Fruit fly (Drosophila melanogaster) whole organism, embryonic: ENCODE measurements around the gene CG12112.

ENCODE experiments used
- Adf1 ChIP-seq: fragments of 200-800 bp; sonication (Bioruptor generic); IDR thresholded peaks from 2 replicates; pipeline ENCODE4 v1.3.6; 2022; ENCODE audit warnings: missing biosample characterization, missing genetic modification characterization
- Atf3 ChIP-seq: fragments of 200-800 bp; sonication (Bioruptor generic); optimal IDR thresholded peaks from 3 replicates; lab custom pipeline; 2016; ENCODE audit warnings: missing biosample characterization, missing genetic modification characterization
- B-H1 ChIP-seq: fragments of 200-800 bp; sonication (Bioruptor generic); IDR thresholded peaks from 3 replicates; pipeline ENCODE4 v1.3.6; 2022; ENCODE audit warnings: missing biosample characterization, missing genetic modification characterization
- CG11247 ChIP-seq: fragments of 200-800 bp; sonication (Bioruptor generic); IDR thresholded peaks from 2 replicates; pipeline ENCODE4 v1.3.6; 2022; ENCODE audit warnings: missing biosample characterization, missing genetic modification characterization
- CG12155 ChIP-seq: fragments of 200-800 bp; sonication (Bioruptor generic); optimal IDR thresholded peaks from 3 replicates; lab custom pipeline; 2016; ENCODE audit warnings: missing biosample characterization, missing genetic modification characterization
- CG12236 ChIP-seq: fragments of 200-800 bp; sonication (Bioruptor generic); optimal IDR thresholded peaks from 2 replicates; lab custom pipeline; 2016; ENCODE audit warnings: missing biosample characterization, missing genetic modification characterization
- CG15479 ChIP-seq: fragments of 200-800 bp; sonication (Bioruptor generic); optimal IDR thresholded peaks from 3 replicates; lab custom pipeline; 2019; ENCODE audit warnings: missing biosample characterization, mild to moderate bottlenecking, missing genetic modification characterization, moderate library complexity
- CG2116 ChIP-seq: fragments of 200-800 bp; sonication (Bioruptor generic); optimal IDR thresholded peaks from 3 replicates; lab custom pipeline; 2018; ENCODE audit warnings: missing biosample characterization, mild to moderate bottlenecking, missing genetic modification characterization
- CG31388 ChIP-seq: fragments of 200-800 bp; sonication (Bioruptor generic); optimal IDR thresholded peaks from 2 replicates; lab custom pipeline; 2016; ENCODE audit warnings: missing biosample characterization, missing genetic modification characterization
- CG4730 ChIP-seq: fragments of 200-800 bp; sonication (Bioruptor generic); IDR thresholded peaks from 2 replicates; pipeline ENCODE4 v1.3.6; 2022; ENCODE audit warnings: missing biosample characterization, missing genetic modification characterization
- CG7357 ChIP-seq: fragments of 200-800 bp; sonication (Bioruptor generic); IDR thresholded peaks from 3 replicates; pipeline ENCODE4 v1.3.6; 2022; ENCODE audit warnings: missing biosample characterization, missing genetic modification characterization
- CG7928 ChIP-seq: fragments of 200-800 bp; sonication (Bioruptor generic); optimal IDR thresholded peaks from 2 replicates; lab custom pipeline; 2017; ENCODE audit warnings: missing biosample characterization, mild to moderate bottlenecking, missing genetic modification characterization
- CG7963 ChIP-seq: fragments of 200-800 bp; sonication (Bioruptor generic); IDR thresholded peaks from 3 replicates; pipeline ENCODE4 v1.3.6; 2022; ENCODE audit warnings: missing biosample characterization, missing genetic modification characterization; ENCODE audit not compliant: partially characterized antibody
- CG9817 ChIP-seq: fragments of 200-800 bp; sonication (Bioruptor generic); optimal IDR thresholded peaks from 2 replicates; lab custom pipeline; 2018; ENCODE audit warnings: missing biosample characterization, mild to moderate bottlenecking, missing genetic modification characterization, moderate library complexity
- CHES-1-like ChIP-seq: fragments of 200-800 bp; sonication (Bioruptor generic); optimal IDR thresholded peaks from 2 replicates; lab custom pipeline; 2016; ENCODE audit warnings: missing biosample characterization, missing genetic modification characterization
- D ChIP-seq, 2 experiments: fragments of 200-800 bp in 1 of 2; fragments of >200 bp in 1 of 2; sonication (Bioruptor generic) in 1 of 2; optimal IDR thresholded peaks; 2 replicates in 1 of 2; 3 replicates in 1 of 2; lab custom pipeline; 2017; ENCODE audit warnings: mild to moderate bottlenecking in 1 of 2, missing biosample characterization in 1 of 2, missing genetic modification characterization in 1 of 2, missing genetic modification reagents in 1 of 2
- Eip74EF ChIP-seq, 2 experiments: fragments of 200-800 bp in 1 of 2; fragments of >200 bp in 1 of 2; sonication (Bioruptor generic) in 1 of 2; optimal IDR thresholded peaks; 2 replicates each; lab custom pipeline; 2017 to 2019; ENCODE audit warnings: missing biosample characterization in 2 of 2, missing genetic modification characterization in 2 of 2, mild to moderate bottlenecking in 1 of 2, moderate library complexity in 1 of 2
- HLH3B ChIP-seq: fragments of 200-800 bp; sonication (Bioruptor generic); IDR thresholded peaks from 2 replicates; pipeline ENCODE4 v1.3.6; 2022; ENCODE audit warnings: missing biosample characterization, missing genetic modification characterization
- HLH54F ChIP-seq: fragments of 200-800 bp; sonication (Bioruptor generic); optimal IDR thresholded peaks from 3 replicates; lab custom pipeline; 2016; ENCODE audit warnings: missing biosample characterization, missing genetic modification characterization
- HLHmδ ChIP-seq: fragments of 200-800 bp; sonication (Bioruptor generic); optimal IDR thresholded peaks from 2 replicates; lab custom pipeline; 2018; ENCODE audit warnings: missing biosample characterization, mild to moderate bottlenecking, missing genetic modification characterization, moderate library complexity
- Hsf ChIP-seq: fragments of 200-800 bp; sonication (Bioruptor generic); optimal IDR thresholded peaks from 3 replicates; lab custom pipeline; 2016; ENCODE audit warnings: missing biosample characterization, missing genetic modification characterization
- Lpt ChIP-seq: fragments of >200 bp; optimal IDR thresholded peaks from 2 replicates; lab custom pipeline; 2018; ENCODE audit warnings: missing biosample characterization, missing genetic modification characterization
- Max ChIP-seq: fragments of 200-800 bp; sonication (Bioruptor generic); optimal IDR thresholded peaks from 2 replicates; lab custom pipeline; 2016; ENCODE audit warnings: missing biosample characterization, mild to moderate bottlenecking, missing genetic modification characterization
- Oli ChIP-seq: fragments of 200-800 bp; sonication (Bioruptor generic); optimal IDR thresholded peaks from 2 replicates; lab custom pipeline; 2018; ENCODE audit warnings: missing biosample characterization, mild to moderate bottlenecking, missing genetic modification characterization, moderate library complexity
- Optix ChIP-seq: fragments of 200-800 bp; sonication (Bioruptor generic); IDR thresholded peaks from 3 replicates; pipeline ENCODE4 v1.3.6; 2022; ENCODE audit warnings: missing biosample characterization, missing genetic modification characterization
- Pdp1 ChIP-seq, 2 experiments: fragments of 200-800 bp; sonication (Bioruptor generic); optimal IDR thresholded peaks; 3 replicates each; lab custom pipeline; 2016; ENCODE audit warnings: missing biosample characterization in 2 of 2, missing genetic modification characterization in 2 of 2, mild to moderate bottlenecking in 1 of 2, moderate library complexity in 1 of 2
- Side ChIP-seq: fragments of 200-800 bp; sonication (Bioruptor generic); optimal IDR thresholded peaks from 2 replicates; lab custom pipeline; 2016; ENCODE audit warnings: missing biosample characterization, missing genetic modification characterization
- Usf ChIP-seq: fragments of 200-800 bp; sonication (Bioruptor generic); optimal IDR thresholded peaks from 2 replicates; lab custom pipeline; 2017; ENCODE audit warnings: missing genotype, missing biosample characterization, missing genetic modification characterization
- Vsx1 ChIP-seq: fragments of 200-800 bp; sonication (Bioruptor generic); optimal IDR thresholded peaks from 2 replicates; lab custom pipeline; 2017; ENCODE audit warnings: missing biosample characterization, mild to moderate bottlenecking, missing genetic modification characterization, missing genetic modification reagents
- ab ChIP-seq: fragments of 200-800 bp; sonication (Bioruptor generic); optimal IDR thresholded peaks from 2 replicates; lab custom pipeline; 2016; ENCODE audit warnings: missing biosample characterization, missing genetic modification characterization
- al ChIP-seq: fragments of 200-800 bp; sonication (Bioruptor generic); IDR thresholded peaks from 2 replicates; pipeline ENCODE4 v1.3.6; 2022; ENCODE audit warnings: missing biosample characterization, missing genetic modification characterization
- amos ChIP-seq: fragments of 200-800 bp; sonication (Bioruptor generic); IDR thresholded peaks from 2 replicates; pipeline ENCODE4 v1.3.6; 2022; ENCODE audit warnings: missing biosample characterization, missing genetic modification characterization; ENCODE audit not compliant: partially characterized antibody
- ara ChIP-seq: fragments of 200-800 bp; sonication (Bioruptor generic); IDR thresholded peaks from 2 replicates; pipeline ENCODE4 v1.3.6; 2022; ENCODE audit warnings: missing biosample characterization, missing genetic modification characterization
- bigmax ChIP-seq: fragments of 200-800 bp; sonication (Bioruptor generic); optimal IDR thresholded peaks from 2 replicates; lab custom pipeline; 2018; ENCODE audit warnings: missing biosample characterization, mild to moderate bottlenecking, missing genetic modification characterization
- ci ChIP-seq: fragments of 200-800 bp; sonication (Bioruptor generic); IDR thresholded peaks from 3 replicates; pipeline ENCODE4 v1.3.6; 2022; ENCODE audit warnings: missing biosample characterization, missing genetic modification characterization
- danr ChIP-seq: fragments of 200-800 bp; sonication (Bioruptor generic); IDR thresholded peaks from 2 replicates; pipeline ENCODE4 v1.3.6; 2022; ENCODE audit warnings: missing biosample characterization, missing genetic modification characterization
- gcm ChIP-seq: fragments of 200-800 bp; sonication (Bioruptor generic); optimal IDR thresholded peaks from 2 replicates; lab custom pipeline; 2019; ENCODE audit warnings: missing biosample characterization, mild to moderate bottlenecking, missing genetic modification characterization, moderate library complexity
- grau ChIP-seq: fragments of 200-800 bp; optimal IDR thresholded peaks from 3 replicates; lab custom pipeline; 2019; ENCODE audit warnings: missing biosample characterization, mild to moderate bottlenecking, missing genetic modification characterization, moderate library complexity
- inv ChIP-seq: fragments of 200-800 bp; sonication (Bioruptor generic); IDR thresholded peaks from 2 replicates; pipeline ENCODE4 v1.3.6; 2022; ENCODE audit warnings: missing biosample characterization, missing genetic modification characterization; ENCODE audit not compliant: partially characterized antibody
- jumu ChIP-seq: fragments of 200-800 bp; sonication (Bioruptor generic); optimal IDR thresholded peaks from 3 replicates; lab custom pipeline; 2016; ENCODE audit warnings: missing biosample characterization, missing genetic modification characterization
- nerfin-1 ChIP-seq: fragments of 200-800 bp; sonication (Bioruptor generic); optimal IDR thresholded peaks from 3 replicates; lab custom pipeline; 2019; ENCODE audit warnings: missing biosample characterization, mild to moderate bottlenecking, missing genetic modification characterization, moderate library complexity
- nom ChIP-seq: fragments of 200-800 bp; sonication (Bioruptor generic); optimal IDR thresholded peaks from 2 replicates; lab custom pipeline; 2017; ENCODE audit warnings: missing biosample characterization, missing genetic modification characterization, mild to moderate bottlenecking, moderate library complexity, missing genetic modification reagents
- p53 ChIP-seq: fragments of 200-800 bp; sonication (Bioruptor generic); optimal IDR thresholded peaks from 2 replicates; lab custom pipeline; 2016; ENCODE audit warnings: missing biosample characterization, missing genetic modification characterization
- phol ChIP-seq: fragments of 200-800 bp; sonication (Bioruptor generic); optimal IDR thresholded peaks from 3 replicates; lab custom pipeline; 2018; ENCODE audit warnings: missing biosample characterization, mild to moderate bottlenecking, missing genetic modification characterization, moderate library complexity
- rib ChIP-seq: fragments of 200-800 bp; sonication (Bioruptor generic); IDR thresholded peaks from 2 replicates; pipeline ENCODE4 v1.3.6; 2022; ENCODE audit warnings: missing biosample characterization, missing genetic modification characterization
- sna ChIP-seq: fragments of 200-800 bp; sonication (Bioruptor generic); IDR thresholded peaks from 2 replicates; pipeline ENCODE4 v1.3.6; 2022; ENCODE audit warnings: missing biosample characterization, missing genetic modification characterization; ENCODE audit not compliant: partially characterized antibody
- sr ChIP-seq: fragments of 200-800 bp; sonication (Bioruptor generic); IDR thresholded peaks from 3 replicates; pipeline ENCODE4 v1.3.6; 2022; ENCODE audit warnings: missing biosample characterization, missing genetic modification characterization
- tin ChIP-seq: fragments of 200-800 bp; sonication (Bioruptor generic); optimal IDR thresholded peaks from 3 replicates; lab custom pipeline; 2016; ENCODE audit warnings: missing biosample characterization, missing genetic modification characterization
- twi ChIP-seq: fragments of 200-800 bp; optimal IDR thresholded peaks from 2 replicates; lab custom pipeline; 2019; ENCODE audit warnings: missing biosample characterization, mild to moderate bottlenecking, missing genetic modification characterization, moderate library complexity
- z ChIP-seq: fragments of 200-800 bp; sonication (Bioruptor generic); IDR thresholded peaks from 3 replicates; pipeline ENCODE4 v1.3.6; 2022; ENCODE audit warnings: missing biosample characterization, missing genetic modification characterization
- zfh2 ChIP-seq: fragments of 200-800 bp; sonication (Bioruptor generic); optimal IDR thresholded peaks from 2 replicates; lab custom pipeline; 2016; ENCODE audit warnings: missing biosample characterization, missing genetic modification characterization

Gene CG12112

DNA sequence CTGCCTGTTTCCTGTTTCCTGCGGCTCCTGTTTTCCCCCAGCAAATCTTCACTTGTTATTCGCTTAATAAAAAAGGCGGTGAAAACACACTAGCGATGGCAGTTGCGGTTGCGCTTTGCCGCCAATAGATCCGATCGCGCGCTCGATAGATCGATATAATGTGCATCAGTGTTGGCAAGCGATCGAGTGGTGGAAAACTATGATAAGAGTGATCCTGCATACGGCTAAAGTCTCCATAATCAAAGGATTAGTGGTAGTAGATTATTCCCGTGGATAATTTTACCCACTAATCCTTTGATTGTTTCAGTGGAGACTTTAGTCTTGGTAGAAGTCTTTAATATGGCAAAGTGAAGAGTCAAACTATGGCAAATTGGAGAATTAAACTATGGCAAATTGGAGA is 46.2 kb upstream of the CG12112 start, which contains the start of gene Caf1-180 (continued):
- TF ChIP-seq nerfin-1 (tag; lab: Kevin White, UChicago) (no peak), Hsf (GFP tag; lab: Kevin White, UChicago) (no peak), ara (no peak), CG4730 (GFP tag; lab: Robert Waterston, UW) (no peak), HLH54F (GFP tag; lab: Kevin White, UChicago) (peak; percentile 29), sr (GFP tag; lab: Robert Waterston, UW) (no peak), D (optimal IDR thresholded peaks at IDR 0.05; lab: Kevin White, UChicago) (no peak), D (GFP tag; optimal IDR thresholded peaks at IDR 0.05; lab: Kevin White, UChicago) (no peak), CG15479 (GFP tag; lab: Kevin White, UChicago) (no peak), Adf1 (GFP tag; lab: Robert Waterston, UW) (no peak), danr (GFP tag; lab: Robert Waterston, UW) (no peak), Eip74EF (GFP tag; optimal IDR thresholded peaks at IDR 0.05; lab: Kevin White, UChicago) (no peak), phol (peak; percentile 43), ci (peak; percentile 39; the same call in 1 of the 3 replicates), Optix (GFP tag; lab: Robert Waterston, UW) (no peak), grau (tag; lab: Kevin White, UChicago) (peak; percentile 25), Atf3 (GFP tag; lab: Kevin White, UChicago) (no peak), CG11247 (GFP tag; lab: Robert Waterston, UW) (0 out of 2 replicates have a peak, but pooled peaks have one; percentile 16), Usf (no peak), Max (GFP tag; lab: Kevin White, UChicago) (no peak), rib (GFP tag; lab: Robert Waterston, UW) (no peak), jumu (GFP tag; lab: Kevin White, UChicago) (peak; percentile 36), gcm (GFP tag; lab: Kevin White, UChicago) (no peak), amos (GFP tag; lab: Robert Waterston, UW) (peak; percentile 92), twi (tag; lab: Kevin White, UChicago) (no peak), CG7357 (GFP tag; lab: Robert Waterston, UW) (no peak), CG9817 (tag; lab: Kevin White, UChicago) (no peak), CG31388 (GFP tag; lab: Kevin White, UChicago) (no peak), CG12236 (no peak), Lpt (no peak), tin (GFP tag; lab: Kevin White, UChicago) (no peak), B-H1 (no peak), inv (peak; percentile 78), CG2116 (peak; percentile 58), Vsx1 (GFP tag; lab: Kevin White, UChicago) (no peak), CHES-1-like (peak; percentile 71), CG7928 (GFP tag; lab: Kevin White, UChicago) (no peak), al (GFP tag; lab: Robert Waterston, UW) (no peak), CG7963 (GFP tag; lab: Robert Waterston, UW) (peak; percentile 66; the same call in 1 of the 3 replicates), Oli (no peak), zfh2 (GFP tag; lab: Kevin White, UChicago) (peak; percentile 63), Pdp1 (GFP tag; optimal IDR thresholded peaks at IDR 0.05; lab: Kevin White, UChicago) (no peak), CG12155 (GFP tag; lab: Kevin White, UChicago) (no peak), nom (GFP tag; lab: Kevin White, UChicago) (no peak), sna (peak; percentile 69), Side (GFP tag; lab: Kevin White, UChicago) (no peak), bigmax (GFP tag; lab: Kevin White, UChicago) (no peak), HLH3B (GFP tag; lab: Robert Waterston, UW) (no peak), HLHmδ (GFP tag; lab: Kevin White, UChicago) (no peak), p53 (GFP tag; lab: Kevin White, UChicago) (no peak), ab (no peak), z (GFP tag; lab: Robert Waterston, UW) (no peak)
